Worm (Caenorhabditis elegans) whole organism, young adult: ENCODE measurements around the gene odd-1.

Source experiments
- nhr-90 ChIP-seq: sonication (generic microtip); optimal IDR thresholded peaks from 2 replicates; lab custom pipeline; 2016; ENCODE audit warnings: missing genotype, mild to moderate bottlenecking, missing genetic modification characterization, missing compliant biosample characterization
- somi-1 ChIP-seq: fragments of 200-800 bp; sonication (Bioruptor generic); optimal IDR thresholded peaks from 2 replicates; lab custom pipeline; 2018; ENCODE audit warnings: mild to moderate bottlenecking, missing genetic modification characterization, missing compliant biosample characterization

- no peak for TF ChIP-seq somi-1 (GFP tag; lab: Kevin White, UChicago)
- no peak for TF ChIP-seq nhr-90
These were observed 39.5 kb upstream of the odd-1 start, which contains the start of the genes ubc-18 and R01H2.8 for ce11 chrIII:7068520-7069113.
